Fruit fly (Drosophila melanogaster) Kc167 (cell line): ENCODE measurements around the gene ZnT33D.

Source experiments
- insv ChIP-seq: fragments of >200 bp; optimal IDR thresholded peaks from 3 replicates; lab custom pipeline; 2018; ENCODE audit warnings: missing external identifiers
- psq ChIP-seq: fragments of >200 bp; optimal IDR thresholded peaks from 2 replicates; lab custom pipeline; 2017; ENCODE audit warnings: missing external identifiers
- ttk ChIP-seq: sonication (Bioruptor generic); optimal IDR thresholded peaks from 2 replicates; lab custom pipeline; 2017; ENCODE audit warnings: missing external identifiers

- no peak for TF ChIP-seq psq (lab: Kevin White, UChicago)
- TF ChIP-seq ttk (lab: Kevin White, UChicago): no peak
- TF ChIP-seq insv: no peak
Observed at dm6 chr2L:12200990-12201389, 36.9 kb downstream of the ZnT33D start.
